Worm (Caenorhabditis elegans): ENCODE results near the gene R02D5.1.

DNA sequence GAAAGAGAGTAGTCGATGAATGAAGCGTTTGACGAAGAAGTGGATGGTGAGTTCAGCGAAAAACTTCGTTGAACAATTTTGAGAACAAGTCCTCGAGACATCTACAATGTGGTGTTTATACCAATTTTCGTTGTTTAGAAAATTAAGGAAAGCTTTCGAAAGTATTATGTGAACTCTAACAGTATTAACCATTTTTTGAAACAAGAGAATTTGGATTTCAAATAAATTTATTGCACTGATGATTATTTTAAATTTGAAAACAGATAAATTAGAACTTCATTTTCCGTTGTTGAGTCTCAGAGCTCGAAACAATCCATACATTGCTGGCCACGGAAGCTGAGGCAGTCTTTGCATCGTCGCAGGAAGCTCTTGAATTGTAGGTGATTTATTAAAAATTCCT is 14.5 kb downstream of the R02D5.1 start, which contains the start of gene C53A5.16:
- no peak for TF ChIP-seq snpc-4 (tag; optimal IDR thresholded peaks at IDR 0.05)
- TF ChIP-seq nhr-237 (tag; optimal IDR thresholded peaks at IDR 0.05): no peak
- TF ChIP-seq lin-13 (GFP tag; optimal IDR thresholded peaks at IDR 0.05): no peak
- TF ChIP-seq jun-1 (tag; optimal IDR thresholded peaks at IDR 0.05): no peak
- TF ChIP-seq pax-3 (tag; optimal IDR thresholded peaks at IDR 0.05): no peak
- no peak for TF ChIP-seq blmp-1 (tag; optimal IDR thresholded peaks at IDR 0.05)
- no peak for TF ChIP-seq hlh-17 (GFP tag; optimal IDR thresholded peaks at IDR 0.05; ENCODE audit: borderline replicate concordance)
